Fruit fly (Drosophila melanogaster): ENCODE measurements around the gene CG31789.

DNA sequence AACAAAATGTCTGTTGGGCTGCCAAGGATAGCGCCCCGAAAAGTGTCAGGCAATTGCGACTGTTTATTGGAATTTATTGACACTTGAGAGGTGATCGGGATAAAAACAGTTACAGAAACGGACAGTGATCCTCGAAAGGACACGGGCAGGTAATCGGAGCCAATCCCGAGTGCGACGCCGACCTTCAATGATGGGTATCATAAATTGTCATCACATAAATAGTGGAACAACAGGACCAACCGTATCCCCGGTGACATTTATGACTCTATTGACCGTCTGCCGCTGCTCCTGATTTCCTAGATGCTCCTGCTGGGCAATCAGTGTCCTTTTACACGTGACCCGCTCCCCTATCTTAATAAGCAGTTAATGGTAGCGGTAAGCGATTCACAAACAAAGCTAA is 6.6 kb upstream of the CG31789 start:
- TF ChIP-seq psq (optimal IDR thresholded peaks at IDR 0.05): no peak
- no peak for TF ChIP-seq Myc (optimal IDR thresholded peaks at IDR 0.05)
- no peak for TF ChIP-seq h (optimal IDR thresholded peaks at IDR 0.05)
